Worm (Caenorhabditis elegans): ENCODE measurements around the gene M70.5.

Gene M70.5

DNA sequence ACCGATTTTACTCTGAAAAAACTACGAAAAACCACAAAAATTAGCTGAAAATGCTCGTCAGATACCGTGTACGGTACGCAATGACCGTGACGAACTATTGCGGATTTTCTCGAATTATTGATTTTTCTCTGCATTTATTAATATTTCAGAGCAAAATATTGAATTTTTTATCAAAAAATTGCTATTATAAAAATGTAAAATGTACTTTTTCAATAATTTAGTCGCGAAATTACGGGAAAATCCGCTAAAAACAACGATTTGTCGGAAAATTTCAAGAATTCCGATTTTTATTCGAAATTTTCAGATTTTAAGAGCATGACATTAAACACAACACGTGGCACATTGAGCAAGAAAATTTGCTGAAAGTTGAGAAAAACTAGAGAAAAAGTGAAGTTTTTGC lies 40.9 kb upstream of the M70.5 start, which contains the start of gene Y38F2AL.12:
Gene Y38F2AL.12, plus strand, starts transcription at position 301 of the 400 bp plus-strand sequence.
- TF ChIP-seq mec-3 (tag; optimal IDR thresholded peaks at IDR 0.05; ENCODE audit: borderline replicate concordance) (no peak), ceh-2 (tag; optimal IDR thresholded peaks at IDR 0.05) (no peak), eyg-1 (tag; optimal IDR thresholded peaks at IDR 0.05) (no peak)

DNA sequence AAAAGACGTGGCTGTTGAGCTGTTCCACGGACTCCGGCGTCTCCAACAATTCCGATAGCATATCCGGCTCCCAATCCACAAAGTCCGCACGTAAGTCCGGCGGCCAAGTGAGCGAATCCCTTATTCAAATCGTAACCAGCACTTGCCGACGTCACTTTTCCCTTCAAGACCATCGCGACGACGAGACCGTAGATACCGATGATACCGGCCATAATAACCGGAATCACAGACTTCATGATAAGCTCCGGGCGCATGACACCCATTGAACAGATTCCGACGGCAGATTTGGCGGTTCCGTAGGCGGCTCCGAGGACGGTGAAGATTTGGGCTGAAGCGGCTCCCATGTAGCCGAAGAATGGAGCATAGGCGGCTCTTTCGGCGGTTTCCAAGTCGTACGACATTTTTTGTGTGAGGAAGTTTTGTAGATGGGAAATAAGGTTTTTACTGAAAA lies 40.1 kb upstream of the M70.5 start, which contains the start of gene vha-3:
Gene vha-3, minus strand, starts transcription at position 401 of the 451 bp plus-strand sequence.
- TF ChIP-seq K09A11.1 (tag; optimal IDR thresholded peaks at IDR 0.05; ENCODE audit: insufficient read depth) (no peak), K02D7.2 (tag; optimal IDR thresholded peaks at IDR 0.05) (no peak), unc-86 (tag; optimal IDR thresholded peaks at IDR 0.05) (no peak), ceh-14 (tag; optimal IDR thresholded peaks at IDR 0.05) (no peak), hlh-8 (tag; optimal IDR thresholded peaks at IDR 0.05) (no peak), pha-2 (tag; optimal IDR thresholded peaks at IDR 0.05) (no peak), pat-9 (tag; optimal IDR thresholded peaks at IDR 0.05) (no peak), unc-3 (GFP tag; conservative IDR thresholded peaks at IDR 0.05) (no peak), unc-3 (tag; optimal IDR thresholded peaks at IDR 0.05) (no peak), ztf-16 (tag; optimal IDR thresholded peaks at IDR 0.05) (no peak), mec-3 (tag; optimal IDR thresholded peaks at IDR 0.05; ENCODE audit: borderline replicate concordance) (no peak), nhr-11 (tag; optimal IDR thresholded peaks at IDR 0.05) (no peak)

DNA sequence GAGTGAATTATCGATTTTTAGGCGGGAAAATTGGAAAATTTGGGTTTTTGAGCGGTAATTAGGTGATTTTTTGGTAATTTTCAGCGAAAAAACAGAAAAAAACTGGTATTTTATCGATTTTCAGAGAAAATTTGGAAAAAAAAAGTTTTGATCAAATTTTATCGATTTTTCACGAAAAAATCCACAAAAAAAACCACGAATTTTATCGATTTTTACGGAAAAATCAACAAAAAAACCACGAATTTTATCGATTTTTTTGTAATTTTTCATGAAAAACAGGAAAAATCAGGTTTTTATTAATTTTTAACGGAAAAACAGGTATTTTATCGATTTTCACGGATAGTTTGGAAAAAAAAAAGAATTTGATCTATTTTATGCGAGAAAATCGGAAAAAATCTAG lies 39.4 kb upstream of the M70.5 start:
- TF ChIP-seq ceh-14 (tag; optimal IDR thresholded peaks at IDR 0.05): no peak
- TF ChIP-seq hlh-15 (tag; optimal IDR thresholded peaks at IDR 0.05): no peak
- TF ChIP-seq pax-1 (tag; optimal IDR thresholded peaks at IDR 0.05): no peak
- no peak for TF ChIP-seq T23F11.4 (GFP tag; optimal IDR thresholded peaks at IDR 0.05)
- no peak for TF ChIP-seq ref-2 (tag; optimal IDR thresholded peaks at IDR 0.05)
- no peak for TF ChIP-seq pag-3 (tag; optimal IDR thresholded peaks at IDR 0.05; ENCODE audit: borderline replicate concordance)
- TF ChIP-seq ceh-48 (tag; optimal IDR thresholded peaks at IDR 0.05): no peak
- no peak for TF ChIP-seq gmeb-2 (tag; optimal IDR thresholded peaks at IDR 0.05)
- no peak for TF ChIP-seq npax-4 (tag; optimal IDR thresholded peaks at IDR 0.05)
- no peak for TF ChIP-seq elt-4 (tag; optimal IDR thresholded peaks at IDR 0.05)
- no peak for TF ChIP-seq hlh-8 (tag; optimal IDR thresholded peaks at IDR 0.05)
- TF ChIP-seq K09A11.1 (tag; optimal IDR thresholded peaks at IDR 0.05; ENCODE audit: insufficient read depth): no peak
- TF ChIP-seq fkh-6 (tag; optimal IDR thresholded peaks at IDR 0.05): no peak
- TF ChIP-seq ceh-19 (GFP tag; optimal IDR thresholded peaks at IDR 0.05): no peak
- TF ChIP-seq C38D4.7 (GFP tag; optimal IDR thresholded peaks at IDR 0.05): no peak
- TF ChIP-seq elt-2 (tag; optimal IDR thresholded peaks at IDR 0.05): no peak
- TF ChIP-seq mec-3 (tag; optimal IDR thresholded peaks at IDR 0.05; ENCODE audit: borderline replicate concordance): no peak
- no peak for TF ChIP-seq ceh-45 (GFP tag; IDR thresholded peaks at IDR 0.05)

DNA sequence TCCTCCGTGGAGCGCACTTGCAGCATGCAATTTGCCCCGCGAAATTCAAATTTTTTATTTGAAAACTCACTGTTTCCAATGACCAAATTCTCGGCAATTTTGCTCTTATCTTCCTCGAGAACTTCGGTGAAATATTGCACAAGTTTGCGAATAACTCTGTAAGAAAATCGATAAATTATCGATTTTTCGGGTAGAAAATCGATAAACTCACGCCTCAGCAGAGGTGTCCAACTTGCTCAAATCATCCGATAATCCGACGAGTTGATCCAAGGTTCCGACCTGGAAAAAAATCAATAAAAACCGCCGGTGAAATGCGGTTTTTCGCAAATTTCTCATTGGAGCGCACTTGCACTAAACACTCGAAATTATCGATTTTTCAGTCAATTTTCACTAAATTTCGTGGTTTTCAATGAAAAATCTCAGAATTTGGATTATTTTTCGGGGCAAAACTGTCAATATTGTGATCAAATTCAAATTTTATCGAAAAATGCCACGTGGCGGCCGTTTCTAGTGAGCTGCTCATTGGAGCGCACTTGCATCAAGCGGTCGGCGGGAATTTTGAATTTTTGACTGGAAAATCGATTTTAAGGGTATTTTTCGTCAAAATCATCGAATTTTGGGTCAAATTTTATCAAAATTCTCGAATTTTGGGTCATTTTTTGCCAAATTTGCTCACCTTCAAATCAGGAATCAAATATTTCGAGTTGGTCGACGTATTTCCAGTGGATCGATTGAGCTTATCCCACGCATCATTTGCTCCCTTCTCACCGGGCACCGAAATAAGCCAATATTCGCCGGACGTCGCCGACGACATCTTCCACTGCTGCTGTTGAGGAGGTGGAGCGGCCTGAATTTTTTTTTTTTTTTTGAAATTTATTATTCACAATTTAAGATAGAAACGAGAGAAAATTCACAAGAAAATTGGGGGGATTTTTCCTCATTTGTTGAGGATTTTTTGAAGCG lies 38.6 kb upstream of the M70.5 start, which contains the start of gene vha-11:
Gene vha-11, minus strand, starts transcription at position 847 of the 963 bp plus-strand sequence.
- TF ChIP-seq ceh-31 (tag; optimal IDR thresholded peaks at IDR 0.05) (no peak), ceh-48 (tag; optimal IDR thresholded peaks at IDR 0.05) (peak; percentile 58), unc-55 (GFP tag; optimal IDR thresholded peaks at IDR 0.05) (no peak), rnt-1 (tag; optimal IDR thresholded peaks at IDR 0.05) (no peak), gmeb-2 (tag; optimal IDR thresholded peaks at IDR 0.05) (no peak), elt-4 (tag; optimal IDR thresholded peaks at IDR 0.05) (no peak), fkh-6 (tag; optimal IDR thresholded peaks at IDR 0.05) (no peak), pat-9 (tag; optimal IDR thresholded peaks at IDR 0.05) (no peak)

DNA sequence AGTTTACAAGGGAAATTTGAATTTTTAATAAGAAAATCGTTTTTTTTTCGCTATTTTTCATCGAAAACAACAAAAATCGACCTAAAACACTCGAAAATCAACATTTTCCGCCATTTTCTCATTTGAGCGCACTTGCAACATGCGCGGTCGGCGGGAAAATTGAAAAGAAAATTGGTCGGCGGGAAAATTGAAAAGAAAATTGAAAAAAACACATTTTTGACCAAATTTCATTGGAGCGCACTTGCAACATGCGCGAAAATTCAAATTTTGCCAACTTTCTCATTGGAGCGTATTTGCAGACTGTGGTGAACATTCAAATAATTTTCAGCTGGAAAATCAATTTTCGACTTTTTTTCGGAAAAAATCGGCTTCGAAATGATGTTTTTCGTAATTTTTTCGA lies 36.1 kb upstream of the M70.5 start:
- TF ChIP-seq dmd-4 (tag; optimal IDR thresholded peaks at IDR 0.05; ENCODE audit: borderline replicate concordance) (no peak), fax-1 (tag; optimal IDR thresholded peaks at IDR 0.05) (no peak), mec-3 (tag; optimal IDR thresholded peaks at IDR 0.05; ENCODE audit: borderline replicate concordance) (no peak), hlh-15 (tag; optimal IDR thresholded peaks at IDR 0.05) (no peak), unc-55 (GFP tag; optimal IDR thresholded peaks at IDR 0.05) (no peak), odd-2 (tag; optimal IDR thresholded peaks at IDR 0.05) (no peak), pag-3 (tag; optimal IDR thresholded peaks at IDR 0.05; ENCODE audit: borderline replicate concordance) (no peak), ceh-6 (GFP tag; optimal IDR thresholded peaks at IDR 0.05) (no peak), pros-1 (tag; optimal IDR thresholded peaks at IDR 0.05) (no peak), che-1 (tag; optimal IDR thresholded peaks at IDR 0.05) (no peak), ceh-30 (tag; optimal IDR thresholded peaks at IDR 0.05) (no peak), syd-9 (tag; optimal IDR thresholded peaks at IDR 0.05) (no peak)
